Fruit fly (Drosophila melanogaster): ENCODE measurements around the gene CG46320.

CG46320 gene

DNA sequence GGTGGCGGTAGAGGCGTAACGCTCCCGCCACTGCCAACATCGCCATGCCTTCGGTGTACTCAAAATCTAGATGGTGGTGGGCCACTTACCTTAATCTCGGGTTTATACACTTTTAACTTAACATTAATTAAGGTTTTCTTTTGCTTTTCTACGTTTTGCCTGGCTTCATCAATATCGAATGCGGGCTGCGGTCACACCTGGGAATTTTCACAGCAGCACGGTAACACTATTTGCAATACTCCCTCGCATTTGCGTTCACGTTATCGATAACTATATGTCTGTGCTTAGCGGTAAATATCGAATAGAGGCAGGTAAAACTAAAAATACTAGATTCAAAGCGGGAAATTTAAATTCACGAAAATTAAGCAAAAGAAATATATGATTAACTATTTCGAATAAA is 130.0 kb downstream of the CG46320 start, which contains the start of gene Bre1 (continued):
- TF ChIP-seq CG6272 (GFP tag; IDR thresholded peaks at IDR 0.05) (no peak), CG8924 (tag; optimal IDR thresholded peaks at IDR 0.05) (no peak), CG10147 (GFP tag; optimal IDR thresholded peaks at IDR 0.05) (peak; percentile 15), Opbp (GFP tag; IDR thresholded peaks at IDR 0.05; ENCODE audit: partially characterized antibody) (peak; percentile 82), CG10979 (tag; optimal IDR thresholded peaks at IDR 0.05) (no peak), trem (tag; optimal IDR thresholded peaks at IDR 0.05) (peak; percentile 82), Myb (GFP tag; optimal IDR thresholded peaks at IDR 0.05) (peak; percentile 31), bsh (GFP tag; optimal IDR thresholded peaks at IDR 0.05) (no peak), CG17186 (GFP tag; optimal IDR thresholded peaks at IDR 0.05) (peak; percentile 48), Aef1 (GFP tag; IDR thresholded peaks at IDR 0.05) (no peak), sug (tag; optimal IDR thresholded peaks at IDR 0.05) (peak; percentile 9), sna (GFP tag; IDR thresholded peaks at IDR 0.05; ENCODE audit: partially characterized antibody) (peak; percentile 76; the same call in 1 of the 2 replicates), B-H2 (GFP tag; optimal IDR thresholded peaks at IDR 0.05) (peak; percentile 11), CG14050 (GFP tag; IDR thresholded peaks at IDR 0.05) (no peak), nmo (GFP tag; optimal IDR thresholded peaks at IDR 0.05) (peak; percentile 55), stwl (tag; optimal IDR thresholded peaks at IDR 0.05) (peak; percentile 78), CG11560 (tag; IDR thresholded peaks at IDR 0.05) (peak; percentile 97), Stat92E (GFP tag; optimal IDR thresholded peaks at IDR 0.05) (peak in 1 of 3 experiments; percentile 50), gcm (GFP tag; optimal IDR thresholded peaks at IDR 0.05) (peak; percentile 45), row (GFP tag; IDR thresholded peaks at IDR 0.05) (peak; percentile 26; the same call in 2 of the 3 replicates), Sin3A (optimal IDR thresholded peaks at IDR 0.05) (peak; percentile 74), toy (GFP tag; IDR thresholded peaks at IDR 0.05) (no peak), CG31224 (GFP tag; IDR thresholded peaks at IDR 0.05) (no peak), trh (GFP tag; optimal IDR thresholded peaks at IDR 0.05) (no peak), E2f2 (GFP tag; IDR thresholded peaks at IDR 0.05) (peak; percentile 97), klu (GFP tag; IDR thresholded peaks at IDR 0.05) (peak; percentile 51; the same call in 1 of the 2 replicates), jing (GFP tag; optimal IDR thresholded peaks at IDR 0.05) (no peak), CG12659 (GFP tag; optimal IDR thresholded peaks at IDR 0.05) (peak; percentile 64), sd (tag; optimal IDR thresholded peaks at IDR 0.05) (peak; percentile 87), CG15514 (GFP tag; optimal IDR thresholded peaks at IDR 0.05) (peak; percentile 67), hb (GFP tag; IDR thresholded peaks at IDR 0.05; ENCODE audit: partially characterized antibody) (0 out of 3 replicates have a peak, but pooled peaks have one; percentile 55), tll (GFP tag; optimal IDR thresholded peaks at IDR 0.05) (no peak), tap (tag; optimal IDR thresholded peaks at IDR 0.05) (no peak), CG14710 (tag; optimal IDR thresholded peaks at IDR 0.05) (peak; percentile 63), vnd (GFP tag; IDR thresholded peaks at IDR 0.05; ENCODE audit: partially characterized antibody) (peak; percentile 55; the same call in 1 of the 3 replicates), MBD-R2 (GFP tag; IDR thresholded peaks at IDR 0.05) (peak; percentile 82), phol (tag; optimal IDR thresholded peaks at IDR 0.05) (peak; percentile 72), CG1603 (tag; optimal IDR thresholded peaks at IDR 0.05) (peak; percentile 75), lov (optimal IDR thresholded peaks at IDR 0.05) (no peak), lov (GFP tag; IDR thresholded peaks at IDR 0.05) (no peak), HLHmδ (GFP tag; optimal IDR thresholded peaks at IDR 0.05) (no peak), CG18619 (GFP tag; optimal IDR thresholded peaks at IDR 0.05) (no peak), CG17829 (tag; optimal IDR thresholded peaks at IDR 0.05) (peak; percentile 38), corto (GFP tag; optimal IDR thresholded peaks at IDR 0.05) (no peak), gfzf (GFP tag; optimal IDR thresholded peaks at IDR 0.05) (peak; percentile 94), Dll (GFP tag; IDR thresholded peaks at IDR 0.05; ENCODE audit: partially characterized antibody) (peak; percentile 77), nerfin-1 (tag; optimal IDR thresholded peaks at IDR 0.05) (peak; percentile 1), schlank (tag; optimal IDR thresholded peaks at IDR 0.05) (no peak), Neu2 (GFP tag; optimal IDR thresholded peaks at IDR 0.05; ENCODE audit: borderline replicate concordance) (no peak)
